Fruit fly (Drosophila melanogaster): ENCODE data around the gene GCS2alpha.
A peak's percentile ranks its signal among the peaks of the same experiment; 100 is the strongest.
"Not testable (repeated sequence)": the region's sequence is repeated elsewhere in the genome, so short reads cannot be mapped to it uniquely, and the experiment has no call there.

Gene GCS2alpha

DNA sequence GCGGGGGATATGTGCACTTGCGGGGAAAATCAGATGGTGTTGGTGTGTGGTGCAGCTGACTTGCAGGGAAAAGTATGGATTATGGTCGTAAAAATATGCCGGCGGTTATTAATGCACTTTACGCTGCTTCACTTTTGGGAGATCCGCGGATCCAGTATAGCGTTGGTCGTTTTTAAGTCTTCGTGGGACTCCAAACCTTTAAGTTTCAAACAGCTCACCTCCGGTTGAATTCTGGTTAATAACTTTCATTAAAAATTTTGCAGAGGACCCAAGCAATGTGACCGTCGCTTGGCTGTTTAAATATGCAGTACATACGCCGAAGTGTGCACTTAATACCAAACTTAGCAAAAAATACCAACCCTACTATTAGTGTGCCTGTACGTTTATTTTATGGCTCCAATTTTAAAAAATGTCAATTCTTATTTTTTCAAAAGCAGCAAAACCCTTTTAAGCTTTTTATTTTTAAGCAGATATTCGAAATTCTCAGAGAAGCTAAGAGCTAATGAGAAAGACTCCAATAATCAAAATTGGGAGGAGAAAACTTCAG, at the start of gene GCS2alpha:
Gene GCS2alpha (minus strand): TSS at position 309 of the 547 bp plus-strand sequence.
- no peak for TF ChIP-seq noc (tag; optimal IDR thresholded peaks at IDR 0.05)

DNA sequence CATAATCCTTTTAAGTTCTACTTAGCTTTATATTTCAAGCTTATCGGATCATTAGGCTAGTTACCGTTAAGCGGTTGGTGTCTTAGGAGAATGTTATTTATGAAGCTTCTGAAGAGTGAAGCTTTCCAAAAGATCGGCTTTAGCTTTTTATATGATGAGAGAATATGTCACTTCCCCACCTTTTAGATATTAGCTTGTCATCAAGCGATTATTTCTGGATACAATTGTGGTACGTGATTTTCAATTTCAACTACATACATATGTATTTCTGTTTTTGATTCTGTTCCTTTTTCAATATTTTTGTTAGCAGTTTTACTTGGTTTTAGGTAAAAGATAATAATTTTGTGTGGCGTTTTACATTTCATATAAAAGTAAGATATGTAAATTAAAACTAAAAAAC, 27.8 kb upstream of the GCS2alpha start:
- no peak for TF ChIP-seq noc (tag; optimal IDR thresholded peaks at IDR 0.05)

DNA sequence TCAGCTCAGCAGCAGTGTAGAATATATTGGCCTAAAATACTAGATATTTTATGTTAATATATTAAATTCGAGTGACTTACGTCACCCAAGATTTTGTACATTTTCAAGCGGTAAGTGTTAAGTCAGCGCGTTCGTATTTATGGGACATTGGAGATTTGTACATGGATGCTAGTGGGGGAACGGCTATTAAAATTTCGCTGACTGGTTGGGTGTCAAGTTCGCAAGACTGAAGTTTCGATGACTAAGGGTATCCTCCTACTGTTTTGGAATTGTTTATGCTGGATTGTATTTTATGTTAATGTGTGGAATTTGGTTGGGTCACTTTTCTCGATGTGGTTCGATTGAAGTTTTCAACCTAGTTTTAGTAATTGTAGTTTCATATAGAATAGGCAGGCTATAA, 27.1 kb upstream of the GCS2alpha start:
- TF ChIP-seq noc (tag; optimal IDR thresholded peaks at IDR 0.05), result no peak

DNA sequence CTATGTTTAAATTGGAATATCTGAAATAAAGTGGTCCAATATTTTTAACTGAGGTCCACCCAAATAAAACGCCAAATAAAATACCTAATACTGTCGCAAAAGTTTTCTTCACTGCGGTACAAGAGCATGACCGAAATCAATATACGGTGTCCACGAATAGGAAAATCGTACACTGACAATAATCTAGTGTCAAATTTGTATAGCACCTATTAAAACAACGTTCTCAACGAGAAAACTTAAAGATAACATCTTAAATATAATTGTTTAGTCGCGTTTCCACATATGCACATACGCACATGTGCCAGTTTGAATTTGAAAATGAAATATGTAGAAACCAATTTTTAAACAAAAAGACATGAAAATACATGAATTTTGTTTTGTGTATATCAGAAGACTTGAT, 26.4 kb upstream of the GCS2alpha start:
- no peak for TF ChIP-seq noc (tag; optimal IDR thresholded peaks at IDR 0.05)

DNA sequence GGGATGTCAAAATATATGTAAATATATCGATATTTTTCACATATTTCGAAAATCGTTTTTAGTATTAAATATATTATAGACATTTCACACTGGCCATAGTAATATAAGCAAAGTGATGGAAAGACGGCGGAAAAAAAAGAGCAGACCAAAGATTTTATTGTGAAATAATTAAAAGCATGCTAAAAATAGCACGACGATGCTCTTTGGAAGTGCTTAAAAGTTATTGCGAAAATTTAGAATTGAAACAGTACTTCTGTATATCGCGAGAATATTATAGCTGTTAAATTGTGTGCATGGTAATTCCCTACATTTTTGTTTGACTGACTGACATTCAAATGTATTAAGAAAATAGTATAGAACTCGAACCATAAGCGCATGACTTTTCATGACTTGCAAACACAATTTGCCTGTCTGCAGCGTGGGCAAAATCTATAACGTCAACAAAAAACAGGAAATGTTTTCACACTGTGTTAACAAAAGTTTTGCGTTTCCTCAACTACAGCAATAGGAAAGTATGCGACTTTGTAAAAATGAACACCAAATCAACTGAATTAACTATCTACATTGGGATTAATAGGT, 25.2 kb upstream of the GCS2alpha start:
- no peak for TF ChIP-seq noc (tag; optimal IDR thresholded peaks at IDR 0.05)

DNA sequence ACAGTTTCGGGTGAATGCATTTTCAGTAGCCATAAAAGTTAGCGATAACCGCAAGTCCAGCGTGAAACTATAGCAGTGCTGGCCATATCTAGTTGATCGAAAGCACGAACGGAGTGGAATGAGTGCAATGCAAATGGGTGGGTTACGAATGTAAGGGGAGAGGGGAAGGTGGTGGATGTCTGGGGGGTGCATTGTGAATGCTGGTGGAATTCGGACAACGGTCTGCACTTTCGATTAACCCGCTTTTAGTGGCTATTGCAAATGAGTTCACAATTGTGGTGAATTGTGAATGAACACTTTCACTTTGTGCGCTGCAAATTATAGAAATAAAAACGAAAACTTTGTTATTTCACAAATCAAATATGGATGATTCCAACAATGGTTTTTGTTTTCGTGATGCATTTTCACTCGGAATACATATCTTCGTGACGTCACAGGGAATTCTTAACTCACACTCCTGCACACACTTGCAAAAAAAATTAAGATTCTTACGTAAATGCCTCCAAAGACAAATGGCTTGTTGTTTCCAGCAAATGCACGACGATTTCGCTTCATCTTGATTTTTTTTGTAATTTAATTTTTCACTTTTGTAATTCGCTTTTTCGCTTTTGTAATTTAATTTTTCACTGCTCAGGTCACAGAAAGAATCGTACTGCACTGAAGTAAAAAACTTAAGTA, 24.6 kb upstream of the GCS2alpha start, which contains the start of gene DIP1:
Gene DIP1 (minus strand): TSS at position 667 of the 678 bp plus-strand sequence.
- TF ChIP-seq noc (tag; optimal IDR thresholded peaks at IDR 0.05), result no peak

DNA sequence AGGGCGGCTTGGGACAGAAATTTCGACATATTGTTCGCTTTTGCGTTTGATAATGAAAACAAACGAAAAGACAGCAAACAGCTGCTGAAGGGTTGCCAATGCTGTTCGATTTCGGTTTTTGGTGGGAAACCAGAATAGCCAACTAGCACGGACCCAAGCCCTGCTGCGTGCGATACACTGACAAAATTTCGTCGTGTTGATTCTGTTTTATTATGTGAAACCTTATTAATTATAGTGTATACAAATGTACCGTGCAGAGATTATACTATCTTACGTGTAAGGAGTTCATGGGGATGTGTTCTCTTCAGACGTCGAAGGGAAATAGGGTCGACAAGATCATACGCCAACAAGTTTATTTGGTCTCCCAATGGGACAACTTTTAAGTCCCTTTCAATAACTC, 18.6 kb upstream of the GCS2alpha start, which contains the start of gene CG32500:
Gene CG32500 (minus strand): TSS at position 110 of the 400 bp plus-strand sequence.
- TF ChIP-seq noc (tag; optimal IDR thresholded peaks at IDR 0.05), result not testable (repeated sequence)

DNA sequence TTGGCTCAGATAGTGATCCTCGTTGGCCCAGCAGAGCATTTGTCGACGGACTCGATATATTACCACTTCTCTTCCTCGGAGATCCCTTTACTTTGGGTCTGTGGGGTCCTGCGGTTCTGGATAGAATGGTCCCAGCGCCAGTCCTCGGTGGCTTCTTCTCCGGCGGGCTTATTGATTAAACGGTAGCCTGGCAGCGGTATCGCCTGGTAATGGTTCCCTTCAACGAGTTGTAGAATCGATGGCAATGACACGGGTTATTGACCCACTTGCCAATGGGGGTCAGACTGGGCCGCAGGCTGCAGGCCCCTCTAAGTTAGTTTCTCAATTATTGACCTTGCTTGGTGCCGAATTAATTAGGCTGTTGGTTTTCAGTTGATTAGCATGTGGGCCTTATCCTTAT, 15.9 kb upstream of the GCS2alpha start, which contains the start of gene CG32819:
Gene CG32819 (minus strand): TSS at position 101 of the 400 bp plus-strand sequence.
- TF ChIP-seq noc (tag; optimal IDR thresholded peaks at IDR 0.05), result not testable (repeated sequence)

DNA sequence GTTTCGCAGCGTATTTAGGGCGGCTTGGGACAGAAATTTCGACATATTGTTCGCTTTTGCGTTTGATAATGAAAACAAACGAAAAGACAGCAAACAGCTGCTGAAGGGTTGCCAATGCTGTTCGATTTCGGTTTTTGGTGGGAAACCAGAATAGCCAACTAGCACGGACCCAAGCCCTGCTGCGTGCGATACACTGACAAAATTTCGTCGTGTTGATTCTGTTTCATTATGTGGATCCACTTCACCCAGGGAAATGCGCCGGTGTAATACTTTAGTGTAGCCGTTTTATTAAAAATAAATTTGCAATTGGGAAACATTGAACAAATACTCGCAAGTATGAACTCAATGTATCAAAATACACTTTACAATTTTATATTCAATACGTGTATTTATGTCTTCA, 12.5 kb upstream of the GCS2alpha start, which contains the start of gene CG32857:
Gene CG32857 (minus strand): TSS at position 101 of the 400 bp plus-strand sequence.
- not testable (repeated sequence) for TF ChIP-seq noc (tag; optimal IDR thresholded peaks at IDR 0.05)

DNA sequence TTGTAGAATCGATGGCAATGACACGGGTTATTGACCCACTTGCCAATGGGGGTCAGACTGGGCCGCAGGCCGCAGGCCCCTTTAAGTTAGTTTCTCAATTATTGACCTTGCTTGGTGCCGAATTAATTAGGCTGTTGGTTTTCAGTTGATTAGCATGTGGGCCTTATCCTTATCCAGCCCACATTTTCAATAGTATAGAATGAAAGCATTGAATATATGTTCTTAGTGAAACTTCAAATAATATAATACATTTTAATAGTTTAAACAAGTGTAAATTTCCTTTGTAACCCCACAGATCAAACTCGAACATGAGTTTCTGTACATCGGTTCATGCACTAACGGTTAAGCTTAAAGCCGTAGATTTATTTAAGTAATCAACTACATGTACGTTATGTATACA, 10.1 kb upstream of the GCS2alpha start, which contains the start of gene CG32820:
Gene CG32820 (minus strand): TSS at position 101 of the 400 bp plus-strand sequence.
- TF ChIP-seq noc (tag; optimal IDR thresholded peaks at IDR 0.05), result not testable (repeated sequence)

DNA sequence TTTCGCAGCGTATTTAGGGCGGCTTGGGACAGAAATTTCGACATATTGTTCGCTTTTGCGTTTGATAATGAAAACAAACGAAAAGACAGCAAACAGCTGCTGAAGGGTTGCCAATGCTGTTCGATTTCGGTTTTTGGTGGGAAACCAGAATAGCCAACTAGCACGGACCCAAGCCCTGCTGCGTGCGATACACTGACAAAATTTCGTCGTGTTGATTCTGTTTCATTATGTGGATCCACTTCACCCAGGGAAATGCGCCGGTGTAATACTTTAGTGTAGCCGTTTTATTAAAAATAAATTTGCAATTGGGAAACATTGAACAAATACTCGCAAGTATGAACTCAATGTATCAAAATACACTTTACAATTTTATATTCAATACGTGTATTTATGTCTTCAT, 6.4 kb upstream of the GCS2alpha start, which contains the start of gene CG33502:
Gene CG33502 (minus strand): TSS at position 101 of the 400 bp plus-strand sequence.
- not testable (repeated sequence) for TF ChIP-seq noc (tag; optimal IDR thresholded peaks at IDR 0.05)

DNA sequence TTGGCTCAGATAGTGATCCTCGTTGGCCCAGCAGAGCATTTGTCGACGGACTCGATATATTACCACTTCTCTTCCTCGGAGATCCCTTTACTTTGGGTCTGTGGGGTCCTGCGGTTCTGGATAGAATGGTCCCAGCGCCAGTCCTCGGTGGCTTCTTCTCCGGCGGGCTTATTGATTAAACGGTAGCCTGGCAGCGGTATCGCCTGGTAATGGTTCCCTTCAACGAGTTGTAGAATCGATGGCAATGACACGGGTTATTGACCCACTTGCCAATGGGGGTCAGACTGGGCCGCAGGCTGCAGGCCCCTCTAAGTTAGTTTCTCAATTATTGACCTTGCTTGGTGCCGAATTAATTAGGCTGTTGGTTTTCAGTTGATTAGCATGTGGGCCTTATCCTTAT, 3.8 kb upstream of the GCS2alpha start, which contains the start of gene CG17450:
Gene CG17450 (minus strand): TSS at position 101 of the 400 bp plus-strand sequence.
- TF ChIP-seq noc (tag; optimal IDR thresholded peaks at IDR 0.05), result not testable (repeated sequence)

DNA sequence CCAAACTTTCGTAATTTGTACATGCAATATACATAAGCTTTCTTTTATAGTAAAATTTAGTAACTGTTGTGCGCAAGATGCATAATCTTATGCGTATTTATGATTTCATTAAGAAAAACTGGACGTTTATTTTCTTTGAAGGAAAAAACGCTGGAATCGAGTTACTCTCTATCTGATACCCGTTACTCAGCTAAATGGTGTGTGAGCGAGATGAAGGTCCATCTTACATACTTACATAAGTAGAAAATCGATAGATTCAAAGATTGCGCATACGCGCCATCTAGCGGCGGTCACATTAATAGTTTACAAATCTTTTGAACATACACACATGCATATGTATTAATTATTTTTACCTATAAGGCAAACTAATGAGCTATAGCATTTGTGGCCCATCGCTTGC, 450 bp upstream of the GCS2alpha start:
- TF ChIP-seq noc (tag; optimal IDR thresholded peaks at IDR 0.05), result no peak

DNA sequence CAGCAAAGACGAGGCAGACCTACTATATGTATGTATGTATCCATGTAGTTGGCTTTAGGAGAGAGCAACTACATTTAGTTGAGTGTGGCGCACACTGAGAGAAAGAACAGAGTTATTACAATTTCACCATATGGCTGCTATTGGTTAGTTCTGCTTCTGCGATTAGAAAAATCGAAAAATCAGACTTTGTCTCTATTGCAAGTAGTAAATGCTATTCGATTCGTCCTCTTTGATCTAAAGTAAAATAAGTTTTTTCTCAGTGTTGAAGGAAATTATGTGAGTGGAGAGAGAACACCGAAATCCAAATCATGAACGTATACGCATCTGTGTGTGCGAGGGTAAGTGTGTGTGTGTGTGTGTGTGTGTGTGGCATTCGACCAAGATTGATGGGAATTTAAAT, 11.2 kb downstream of the GCS2alpha start:
- peak; percentile 69 for TF ChIP-seq noc (tag; optimal IDR thresholded peaks at IDR 0.05)

DNA sequence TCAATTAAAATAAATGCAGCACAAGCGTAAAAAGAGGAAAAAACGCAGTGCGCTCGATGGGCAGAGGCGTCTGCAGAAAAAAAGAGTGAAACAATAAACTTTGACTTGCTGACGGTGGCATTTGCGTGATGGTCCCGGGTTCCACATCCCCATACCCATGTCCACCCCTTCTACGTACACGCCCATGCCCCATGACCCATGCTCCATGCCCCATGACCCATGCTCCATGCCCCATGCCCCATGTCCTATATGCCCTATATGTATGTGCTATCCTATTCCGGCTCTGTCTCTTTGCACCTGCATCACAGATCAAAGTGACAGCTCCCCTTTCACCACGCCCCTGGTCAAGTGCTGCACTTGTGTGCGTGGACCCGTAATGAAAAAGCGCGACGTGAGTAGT, 13.1 kb downstream of the GCS2alpha start:
- TF ChIP-seq noc (tag; optimal IDR thresholded peaks at IDR 0.05), result no peak

DNA sequence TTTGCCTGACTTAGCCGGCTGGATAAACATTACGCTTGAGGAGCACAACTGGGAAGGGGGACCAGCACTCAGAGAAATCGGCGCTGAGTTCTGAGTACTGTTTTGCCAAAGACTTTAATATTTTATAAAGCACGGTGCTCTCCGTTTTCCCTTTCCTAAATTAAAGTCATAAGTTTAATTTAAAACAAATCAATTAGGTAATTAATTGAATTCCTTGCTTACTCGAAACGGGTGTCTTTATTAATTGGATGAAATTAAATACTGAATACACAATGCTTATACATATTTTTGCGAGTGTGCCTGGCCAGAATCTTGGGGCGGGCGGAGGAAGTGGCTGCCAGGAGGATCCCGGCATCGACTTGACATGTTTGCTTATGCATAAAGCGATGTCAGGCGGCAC, 15.1 kb downstream of the GCS2alpha start:
- TF ChIP-seq noc (tag; optimal IDR thresholded peaks at IDR 0.05), result no peak
